Fruit fly (Drosophila melanogaster): ENCODE measurements around the gene Acbp1.
A peak's percentile ranks its signal among the peaks of the same experiment; 100 is the strongest.

Acbp1 gene

dm6 chr2L:8156682-8157081 lies 5.6 kb downstream of the Acbp1 start (continued):
- TF ChIP-seq Ets65A (GFP tag) (peak; percentile 91), CG10147 (GFP tag; optimal IDR thresholded peaks at IDR 0.05) (peak; percentile 78), CG17385 (GFP tag; optimal IDR thresholded peaks at IDR 0.05) (peak; percentile 68), CG5180 (GFP tag; optimal IDR thresholded peaks at IDR 0.05) (no peak), CG1233 (GFP tag; optimal IDR thresholded peaks at IDR 0.05) (peak; percentile 53), CG9215 (GFP tag; IDR thresholded peaks at IDR 0.05) (peak; percentile 61), vfl (GFP tag; optimal IDR thresholded peaks at IDR 0.05) (peak; percentile 59), CG11085 (GFP tag; IDR thresholded peaks at IDR 0.05) (peak; percentile 58; the same call in 1 of the 2 replicates), CG7963 (GFP tag; IDR thresholded peaks at IDR 0.05; ENCODE audit: partially characterized antibody) (no peak), CG6765 (GFP tag; optimal IDR thresholded peaks at IDR 0.05) (no peak), CG8478 (optimal IDR thresholded peaks at IDR 0.05) (no peak), CG34422 (GFP tag; IDR thresholded peaks at IDR 0.05) (peak; percentile 69; the same call in 2 of the 3 replicates), ab (GFP tag; optimal IDR thresholded peaks at IDR 0.05) (peak; percentile 50), CG16863 (GFP tag; optimal IDR thresholded peaks at IDR 0.05) (peak; percentile 62), Hsf (GFP tag; optimal IDR thresholded peaks at IDR 0.05) (peak; percentile 79), CG14050 (GFP tag; IDR thresholded peaks at IDR 0.05) (peak; percentile 65), corto (GFP tag; optimal IDR thresholded peaks at IDR 0.05) (peak; percentile 46), CG7556 (GFP tag; optimal IDR thresholded peaks at IDR 0.05) (peak; percentile 61), CG12071 (GFP tag; optimal IDR thresholded peaks at IDR 0.05) (peak; percentile 9), NC2α (GFP tag; optimal IDR thresholded peaks at IDR 0.05) (no peak), CG14710 (tag; optimal IDR thresholded peaks at IDR 0.05) (peak; percentile 77), Dip3 (GFP tag; optimal IDR thresholded peaks at IDR 0.05) (peak; percentile 76), nau (GFP tag; optimal IDR thresholded peaks at IDR 0.05) (peak; percentile 57), CG3995 (GFP tag; optimal IDR thresholded peaks at IDR 0.05) (peak; percentile 40), CG6175 (GFP tag; IDR thresholded peaks at IDR 0.05) (no peak), dm (GFP tag; optimal IDR thresholded peaks at IDR 0.05) (peak; percentile 26), disco-r (GFP tag; optimal IDR thresholded peaks at IDR 0.05) (no peak), gce (GFP tag; IDR thresholded peaks at IDR 0.05) (no peak), ERR (GFP tag; optimal IDR thresholded peaks at IDR 0.05) (no peak), HmgZ (tag; optimal IDR thresholded peaks at IDR 0.05) (peak; percentile 80), CG30020 (tag; optimal IDR thresholded peaks at IDR 0.05) (peak; percentile 39), exex (tag; optimal IDR thresholded peaks at IDR 0.05) (peak; percentile 35), danr (GFP tag; IDR thresholded peaks at IDR 0.05) (peak; percentile 43; the same call in 1 of the 2 replicates), zfh1 (GFP tag; IDR thresholded peaks at IDR 0.05) (peak; percentile 70; the same call in 2 of the 3 replicates), croc (GFP tag; conservative IDR thresholded peaks at IDR 0.05) (peak; percentile 41; the same call in 2 of the 3 replicates), z (GFP tag; IDR thresholded peaks at IDR 0.05) (no peak), CG3838 (GFP tag; optimal IDR thresholded peaks at IDR 0.05) (no peak), hth (optimal IDR thresholded peaks at IDR 0.05) (no peak), Ada2b (GFP tag; IDR thresholded peaks at IDR 0.05) (peak; percentile 51; the same call in 1 of the 2 replicates), Rfx (GFP tag; IDR thresholded peaks at IDR 0.05) (peak; percentile 79), CG7372 (GFP tag; IDR thresholded peaks at IDR 0.05) (peak; percentile 67), sisA (GFP tag; IDR thresholded peaks at IDR 0.05) (peak; percentile 65), CG13894 (tag; optimal IDR thresholded peaks at IDR 0.05) (peak; percentile 71), Hmx (GFP tag; optimal IDR thresholded peaks at IDR 0.05) (peak; percentile 28), Optix (GFP tag; IDR thresholded peaks at IDR 0.05) (peak; percentile 48; the same call in 1 of the 3 replicates), run (tag; optimal IDR thresholded peaks at IDR 0.05) (peak; percentile 39), CG10654 (GFP tag; optimal IDR thresholded peaks at IDR 0.05) (peak; percentile 68), CG3163 (GFP tag; optimal IDR thresholded peaks at IDR 0.05) (peak; percentile 5), knrl (GFP tag; IDR thresholded peaks at IDR 0.05; ENCODE audit: partially characterized antibody) (no peak), sim (GFP tag; IDR thresholded peaks at IDR 0.05) (no peak), CG5953 (GFP tag; IDR thresholded peaks at IDR 0.05) (no peak), fru (optimal IDR thresholded peaks at IDR 0.05) (no peak), CG7987 (GFP tag; optimal IDR thresholded peaks at IDR 0.05) (peak; percentile 42)

Measured in whole organism, embryonic.